Fruit fly (Drosophila melanogaster): ENCODE measurements around the gene CG13023.

CG13023 gene

dm6 chr3L:16886179-16886930 is 40.9 kb downstream of the CG13023 start (continued):
- 0 out of 2 replicates have a peak, but pooled peaks have one; percentile 15 for TF ChIP-seq ttk (GFP tag; IDR thresholded peaks at IDR 0.05)
- peak; percentile 54 for TF ChIP-seq sens (GFP tag)
- no peak for TF ChIP-seq CG8478 (optimal IDR thresholded peaks at IDR 0.05)
- TF ChIP-seq CG13775 (GFP tag; optimal IDR thresholded peaks at IDR 0.05): no peak
- TF ChIP-seq eve (GFP tag; optimal IDR thresholded peaks at IDR 0.05): peak in 1 of 2 experiments; percentile 42
- no peak for TF ChIP-seq CG6791 (GFP tag; IDR thresholded peaks at IDR 0.05; ENCODE audit: partially characterized antibody)
- TF ChIP-seq chm (GFP tag; IDR thresholded peaks at IDR 0.05): no peak
- no peak for TF ChIP-seq Dbx (GFP tag; IDR thresholded peaks at IDR 0.05)
- TF ChIP-seq CG17385 (GFP tag; optimal IDR thresholded peaks at IDR 0.05): no peak
- TF ChIP-seq CG1024 (GFP tag; IDR thresholded peaks at IDR 0.05): no peak
- TF ChIP-seq Drgx (GFP tag; IDR thresholded peaks at IDR 0.05): 0 out of 2 replicates have a peak, but pooled peaks have one; percentile 17
- TF ChIP-seq CG14050 (GFP tag; IDR thresholded peaks at IDR 0.05): no peak
- no peak for TF ChIP-seq tup (GFP tag; optimal IDR thresholded peaks at IDR 0.05)
- TF ChIP-seq abd-A (tag; optimal IDR thresholded peaks at IDR 0.05): no peak
- TF ChIP-seq pros (GFP tag; optimal IDR thresholded peaks at IDR 0.05): no peak
- no peak for TF ChIP-seq trem (tag; optimal IDR thresholded peaks at IDR 0.05)
- no peak for TF ChIP-seq tgo (GFP tag; IDR thresholded peaks at IDR 0.05)
- TF ChIP-seq Dp (GFP tag; optimal IDR thresholded peaks at IDR 0.05): no peak
- no peak for TF ChIP-seq CG15514 (GFP tag; optimal IDR thresholded peaks at IDR 0.05)
- TF ChIP-seq her (GFP tag; optimal IDR thresholded peaks at IDR 0.05): no peak
- peak; percentile 14 for TF ChIP-seq Oli (tag; optimal IDR thresholded peaks at IDR 0.05)
- TF ChIP-seq emc (GFP tag; optimal IDR thresholded peaks at IDR 0.05): no peak
- TF ChIP-seq CG12942 (GFP tag; optimal IDR thresholded peaks at IDR 0.05): no peak
- TF ChIP-seq CG8281 (tag; optimal IDR thresholded peaks at IDR 0.05): peak; percentile 98
- no peak for TF ChIP-seq Blimp-1 (GFP tag; optimal IDR thresholded peaks at IDR 0.05)
- TF ChIP-seq Nf-YB (GFP tag; optimal IDR thresholded peaks at IDR 0.05): no peak
- no peak for TF ChIP-seq MTF-1 (GFP tag; optimal IDR thresholded peaks at IDR 0.05; ENCODE audit: borderline replicate concordance)
- TF ChIP-seq CG2202 (tag; optimal IDR thresholded peaks at IDR 0.05): no peak
- no peak for TF ChIP-seq CG10209 (GFP tag; optimal IDR thresholded peaks at IDR 0.05)
- TF ChIP-seq CG8388 (GFP tag; optimal IDR thresholded peaks at IDR 0.05): no peak
- no peak for TF ChIP-seq ranshi (GFP tag; IDR thresholded peaks at IDR 0.05)
- TF ChIP-seq bbx (GFP tag; IDR thresholded peaks at IDR 0.05; ENCODE audit: partially characterized antibody): no peak
- TF ChIP-seq Fer3 (tag; optimal IDR thresholded peaks at IDR 0.05): no peak
- TF ChIP-seq CG7987 (GFP tag; optimal IDR thresholded peaks at IDR 0.05): no peak

- TF ChIP-seq Taf1 (GFP tag; IDR thresholded peaks at IDR 0.05) (0 out of 2 replicates have a peak, but pooled peaks have one; percentile 9), Elba2 (GFP tag; optimal IDR thresholded peaks at IDR 0.05) (no peak), E2f2 (GFP tag; IDR thresholded peaks at IDR 0.05) (0 out of 2 replicates have a peak, but pooled peaks have one; percentile 26), Doc2 (GFP tag; IDR thresholded peaks at IDR 0.05) (no peak), run (tag; optimal IDR thresholded peaks at IDR 0.05) (no peak), CG18599 (GFP tag; optimal IDR thresholded peaks at IDR 0.05) (peak; percentile 45), CG15269 (tag; optimal IDR thresholded peaks at IDR 0.05) (peak; percentile 49), Oaz (GFP tag; IDR thresholded peaks at IDR 0.05) (no peak), Optix (GFP tag; IDR thresholded peaks at IDR 0.05) (no peak), mam (GFP tag; optimal IDR thresholded peaks at IDR 0.05) (peak; percentile 40), tap (tag; optimal IDR thresholded peaks at IDR 0.05) (peak; percentile 22), HmgZ (tag; optimal IDR thresholded peaks at IDR 0.05) (no peak), btn (GFP tag; optimal IDR thresholded peaks at IDR 0.05) (no peak), ken (GFP tag; IDR thresholded peaks at IDR 0.05) (no peak), CG13123 (GFP tag; optimal IDR thresholded peaks at IDR 0.05) (no peak), CG1792 (GFP tag; optimal IDR thresholded peaks at IDR 0.05) (no peak), Antp (GFP tag; optimal IDR thresholded peaks at IDR 0.05) (no peak), BtbVII (GFP tag; optimal IDR thresholded peaks at IDR 0.05) (no peak)
Measured at dm6 chr3L:16885042-16885441, 42.2 kb downstream of the CG13023 start.
